Worm (Caenorhabditis elegans) whole organism, L2 larva: ENCODE measurements around the gene rab-37.

Experiments used
- C34F6.9 ChIP-seq: fragments of 150-350 bp; optimal IDR thresholded peaks from 2 replicates; lab custom pipeline; 2014; ENCODE audit warnings: missing biosample characterization, missing genetic modification characterization
- F13H6.1 ChIP-seq: sonication (generic microtip); optimal IDR thresholded peaks from 2 replicates; lab custom pipeline; 2016; ENCODE audit warnings: missing genetic modification characterization, missing compliant biosample characterization
- R02D3.7 ChIP-seq: fragments of 150-350 bp; optimal IDR thresholded peaks from 2 replicates; lab custom pipeline; 2014; ENCODE audit warnings: missing biosample characterization, missing genetic modification characterization
- Y55F3AM.14 ChIP-seq: fragments of 200-800 bp; sonication (Bioruptor generic); optimal IDR thresholded peaks from 2 replicates; lab custom pipeline; 2018; ENCODE audit warnings: mild to moderate bottlenecking, missing genetic modification characterization, missing compliant biosample characterization
- ZK546.5 ChIP-seq: sonication (generic microtip); optimal IDR thresholded peaks from 2 replicates; lab custom pipeline; 2017; ENCODE audit warnings: missing biosample characterization, missing genetic modification characterization
- alr-1 ChIP-seq: fragments of 150-350 bp; optimal IDR thresholded peaks from 2 replicates; lab custom pipeline; 2014; ENCODE audit warnings: missing biosample characterization, missing genetic modification characterization
- aly-2 ChIP-seq: fragments of 150-350 bp; optimal IDR thresholded peaks from 2 replicates; lab custom pipeline; 2014; ENCODE audit warnings: missing biosample characterization, missing genetic modification characterization
- ama-1 ChIP-seq: fragments of 150-350 bp; optimal IDR thresholded peaks from 2 replicates; lab custom pipeline; 2018; ENCODE audit warnings: inconsistent platforms
- blmp-1 ChIP-seq: sonication (generic microtip); optimal IDR thresholded peaks from 2 replicates; lab custom pipeline; 2017; ENCODE audit warnings: missing genetic modification characterization, mild to moderate bottlenecking, missing compliant biosample characterization, antibody characterized with exemption, moderate library complexity; ENCODE audit not compliant: insufficient read depth
- ceh-16 ChIP-seq: fragments of 150-350 bp; optimal IDR thresholded peaks from 2 replicates; lab custom pipeline; 2014; ENCODE audit warnings: missing biosample characterization, missing genetic modification characterization
- ceh-82 ChIP-seq: fragments of 150-350 bp; optimal IDR thresholded peaks from 2 replicates; lab custom pipeline; 2014; ENCODE audit warnings: missing biosample characterization, missing genetic modification characterization
- crh-2 ChIP-seq: sonication (generic microtip); optimal IDR thresholded peaks from 2 replicates; lab custom pipeline; 2017; ENCODE audit warnings: missing biosample characterization, missing genetic modification characterization
- dmd-4 ChIP-seq: sonication (generic microtip); optimal IDR thresholded peaks from 2 replicates; lab custom pipeline; 2017; ENCODE audit warnings: missing biosample characterization, missing genetic modification characterization
- egl-27 ChIP-seq: sonication (generic microtip); optimal IDR thresholded peaks from 3 replicates; lab custom pipeline; 2017; ENCODE audit warnings: missing biosample characterization, missing genetic modification reagents, missing genetic modification characterization
- elt-1 ChIP-seq: fragments of 150-350 bp; optimal IDR thresholded peaks from 2 replicates; lab custom pipeline; 2014; ENCODE audit warnings: missing biosample characterization, missing genetic modification characterization
- elt-3 ChIP-seq: sonication (generic microtip); optimal IDR thresholded peaks from 2 replicates; lab custom pipeline; 2017; ENCODE audit warnings: missing biosample characterization, missing genetic modification characterization
- fos-1 ChIP-seq: fragments of 150-350 bp; optimal IDR thresholded peaks from 2 replicates; lab custom pipeline; 2014; ENCODE audit warnings: missing biosample characterization, missing genetic modification characterization
- gmeb-1 ChIP-seq: fragments of 150-350 bp; optimal IDR thresholded peaks from 2 replicates; lab custom pipeline; 2014; ENCODE audit warnings: missing biosample characterization, missing genetic modification characterization
- lin-11 ChIP-seq: fragments of 150-350 bp; sonication (generic microtip); optimal IDR thresholded peaks from 2 replicates; lab custom pipeline; 2014; ENCODE audit warnings: missing biosample characterization, missing genetic modification characterization, inconsistent platforms, mixed read lengths
- lin-13 ChIP-seq: fragments of 150-350 bp; optimal IDR thresholded peaks from 2 replicates; lab custom pipeline; 2014; ENCODE audit warnings: missing biosample characterization, missing genetic modification reagents, missing genetic modification characterization
- lin-39 ChIP-seq: fragments of 150-350 bp; optimal IDR thresholded peaks from 2 replicates; lab custom pipeline; 2014; ENCODE audit warnings: missing biosample characterization, missing genetic modification reagents, missing genetic modification characterization
- lsy-2 ChIP-seq, 2 experiments: fragments of 150-350 bp in 1 of 2; sonication (generic microtip) in 1 of 2; optimal IDR thresholded peaks; 2 replicates each; lab custom pipeline; 2014 to 2017; ENCODE audit warnings: missing biosample characterization in 2 of 2, missing genetic modification characterization in 2 of 2
- mab-5 ChIP-seq: fragments of 150-350 bp; optimal IDR thresholded peaks from 2 replicates; lab custom pipeline; 2014; ENCODE audit warnings: missing biosample characterization, missing genetic modification characterization
- mbf-1 ChIP-seq: sonication (generic microtip); optimal IDR thresholded peaks from 2 replicates; lab custom pipeline; 2017; ENCODE audit warnings: missing biosample characterization, missing genetic modification characterization
- mdl-1 ChIP-seq, 2 experiments: fragments of 150-350 bp in 1 of 2; sonication (generic microtip) in 1 of 2; optimal IDR thresholded peaks; 2 replicates each; lab custom pipeline; 2017; ENCODE audit warnings: missing biosample characterization in 2 of 2, missing genetic modification characterization in 2 of 2
- nhr-10 ChIP-seq: sonication (generic microtip); optimal IDR thresholded peaks from 2 replicates; lab custom pipeline; 2017; ENCODE audit warnings: missing biosample characterization, missing genetic modification characterization
- nhr-11 ChIP-seq: fragments of 150-350 bp; optimal IDR thresholded peaks from 2 replicates; lab custom pipeline; 2014; ENCODE audit warnings: missing biosample characterization, missing genetic modification characterization
- nhr-12 ChIP-seq: fragments of 150-350 bp; optimal IDR thresholded peaks from 2 replicates; lab custom pipeline; 2014; ENCODE audit warnings: missing biosample characterization, missing genetic modification characterization
- nhr-129 ChIP-seq: fragments of 150-350 bp; optimal IDR thresholded peaks from 2 replicates; lab custom pipeline; 2014; ENCODE audit warnings: missing biosample characterization, missing genetic modification characterization
- nhr-21 ChIP-seq: fragments of 150-350 bp; optimal IDR thresholded peaks from 2 replicates; lab custom pipeline; 2014; ENCODE audit warnings: missing biosample characterization, missing genetic modification characterization
- nhr-25 ChIP-seq: fragments of 150-350 bp; sonication (generic microtip); optimal IDR thresholded peaks from 3 replicates; lab custom pipeline; 2014; ENCODE audit warnings: missing biosample characterization, missing genetic modification characterization
- nhr-6 ChIP-seq: fragments of 150-350 bp; optimal IDR thresholded peaks from 2 replicates; lab custom pipeline; 2014; ENCODE audit warnings: missing biosample characterization, missing genetic modification characterization
- nhr-77 ChIP-seq: fragments of 150-350 bp; optimal IDR thresholded peaks from 2 replicates; lab custom pipeline; 2014; ENCODE audit warnings: missing biosample characterization, missing genetic modification characterization
- peb-1 ChIP-seq: fragments of 150-350 bp; optimal IDR thresholded peaks from 2 replicates; lab custom pipeline; 2014; ENCODE audit warnings: missing biosample characterization, missing genetic modification characterization
- sem-4 ChIP-seq: fragments of 150-350 bp; optimal IDR thresholded peaks from 2 replicates; lab custom pipeline; 2014; ENCODE audit warnings: missing biosample characterization, missing genetic modification reagents, missing genetic modification characterization
- skn-1 ChIP-seq: sonication (generic microtip); optimal IDR thresholded peaks from 2 replicates; lab custom pipeline; 2017; ENCODE audit warnings: missing biosample characterization, missing genetic modification characterization
- sma-3 ChIP-seq: sonication (generic microtip); optimal IDR thresholded peaks from 2 replicates; lab custom pipeline; 2016; ENCODE audit warnings: missing genetic modification reagents, missing genetic modification characterization, missing compliant biosample characterization
- sma-9 ChIP-seq, 2 experiments: fragments of 150-350 bp in 1 of 2; sonication (generic microtip) in 1 of 2; optimal IDR thresholded peaks; 2 replicates each; lab custom pipeline; 2014 to 2016; ENCODE audit warnings: missing genetic modification characterization in 2 of 2, mild to moderate bottlenecking in 1 of 2, missing biosample characterization in 1 of 2, missing compliant biosample characterization in 1 of 2, missing genetic modification reagents in 1 of 2, moderate library complexity in 1 of 2
- snpc-4 ChIP-seq: fragments of 150-350 bp; optimal IDR thresholded peaks from 2 replicates; lab custom pipeline; 2014; ENCODE audit warnings: missing biosample characterization, missing genetic modification characterization
- unc-39 ChIP-seq: fragments of 150-350 bp; optimal IDR thresholded peaks from 2 replicates; lab custom pipeline; 2014; ENCODE audit warnings: missing biosample characterization, missing genetic modification characterization
- unc-55 ChIP-seq: fragments of 150-350 bp; sonication (generic microtip); optimal IDR thresholded peaks from 3 replicates; lab custom pipeline; 2014; ENCODE audit warnings: missing biosample characterization, missing genetic modification reagents, missing genetic modification characterization
- unc-62 ChIP-seq: fragments of 150-350 bp; optimal IDR thresholded peaks from 2 replicates; lab custom pipeline; 2014; ENCODE audit warnings: missing biosample characterization, missing genetic modification reagents, missing genetic modification characterization
- zag-1 ChIP-seq: fragments of 150-350 bp; optimal IDR thresholded peaks from 2 replicates; lab custom pipeline; 2014; ENCODE audit warnings: missing biosample characterization, missing genetic modification characterization
- ztf-11 ChIP-seq: sonication (generic microtip); optimal IDR thresholded peaks from 2 replicates; lab custom pipeline; 2017; ENCODE audit warnings: missing biosample characterization, missing genetic modification characterization

The rab-37 gene

DNA sequence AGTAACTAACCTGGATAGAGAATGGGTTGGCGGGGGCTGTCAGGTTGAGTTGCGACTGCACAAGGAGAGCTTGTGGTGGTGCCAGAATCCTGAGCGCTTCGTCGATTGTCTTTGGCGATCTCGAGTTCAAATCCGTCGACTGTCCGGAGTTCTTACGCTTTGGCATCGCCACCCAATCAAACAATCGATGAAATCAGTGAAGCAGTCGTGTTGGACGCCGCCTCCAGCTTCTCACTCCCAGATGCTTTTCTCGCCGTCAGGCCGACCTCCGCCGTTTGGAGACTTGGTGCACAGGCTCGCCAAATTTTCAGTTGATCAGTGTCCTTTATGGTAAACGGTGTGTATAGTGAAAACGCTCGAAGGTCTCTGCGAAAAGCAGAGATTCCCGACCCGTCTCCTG lies 18.8 kb downstream of the rab-37 start, which contains the start of the genes F20B6.10 and hpk-1:
F20B6.10 (minus strand) TSS at position 303 of the 400 bp plus-strand sequence.
hpk-1 (minus strand) TSS at position 397 of the 400 bp plus-strand sequence.
- no peak for TF ChIP-seq zag-1 (tag; lab: Kevin White, UChicago)
- TF ChIP-seq aly-2 (tag; lab: Kevin White, UChicago), result no peak
- TF ChIP-seq nhr-25 (tag; lab: Kevin White, UChicago), result no peak
- no peak for TF ChIP-seq nhr-12 (tag; lab: Kevin White, UChicago)
- no peak for TF ChIP-seq nhr-21
- no peak for TF ChIP-seq skn-1 (tag; lab: Kevin White, UChicago)
- no peak for TF ChIP-seq elt-3 (tag; lab: Kevin White, UChicago)
- TF ChIP-seq elt-1 (tag; lab: Kevin White, UChicago), result no peak
- TF ChIP-seq ZK546.5 (tag; lab: Kevin White, UChicago), result no peak
- no peak for TF ChIP-seq Y55F3AM.14 (GFP tag; lab: Kevin White, UChicago)
- TF ChIP-seq ztf-11 (tag; lab: Kevin White, UChicago), result no peak
- no peak for TF ChIP-seq R02D3.7 (tag; lab: Kevin White, UChicago)
- TF ChIP-seq unc-55 (GFP tag; lab: Kevin White, UChicago), result no peak

- TF ChIP-seq R02D3.7 (tag; lab: Kevin White, UChicago) (no peak), sem-4 (tag; lab: Kevin White, UChicago) (no peak), lin-13 (GFP tag; lab: Kevin White, UChicago) (no peak), unc-39 (tag; lab: Kevin White, UChicago) (no peak), lin-11 (no peak), mbf-1 (tag; lab: Kevin White, UChicago) (no peak), fos-1 (peak; percentile 37), nhr-11 (tag; lab: Kevin White, UChicago) (no peak), snpc-4 (no peak), unc-55 (GFP tag; lab: Kevin White, UChicago) (no peak), sma-9 (GFP tag; optimal IDR thresholded peaks at IDR 0.05; lab: Kevin White, UChicago) (peak; percentile 13), sma-9 (tag; optimal IDR thresholded peaks at IDR 0.05; lab: Kevin White, UChicago) (no peak), gmeb-1 (tag; lab: Kevin White, UChicago) (peak; percentile 23)
Measured at ce11 chrX:4215500-4216107, 20.0 kb downstream of the rab-37 start.

DNA sequence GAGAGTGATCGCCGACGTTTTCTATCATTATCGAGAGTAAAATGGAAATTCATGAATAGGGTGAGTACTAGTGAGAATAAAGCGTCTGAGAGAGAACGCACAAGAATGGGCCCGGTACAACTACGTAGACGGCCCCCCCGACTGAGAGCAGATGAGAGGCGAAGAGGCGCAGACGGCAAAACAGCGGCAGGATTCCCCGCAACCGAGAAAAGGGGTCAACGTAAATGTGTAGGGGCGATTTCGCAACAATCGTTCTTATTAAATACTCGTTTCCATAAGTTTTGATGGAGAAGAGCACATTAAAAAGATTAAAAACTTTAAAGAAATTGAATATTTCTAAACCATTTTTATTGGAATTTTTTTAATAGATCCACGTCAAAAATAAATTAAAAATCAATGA lies 21.0 kb downstream of the rab-37 start:
- TF ChIP-seq egl-27 (tag; lab: Kevin White, UChicago) (no peak), F13H6.1 (tag; lab: Kevin White, UChicago) (peak; percentile 21), dmd-4 (tag; lab: Kevin White, UChicago) (no peak), unc-55 (GFP tag; lab: Kevin White, UChicago) (peak; percentile 51), blmp-1 (tag; lab: Kevin White, UChicago) (no peak), lsy-2 (tag; optimal IDR thresholded peaks at IDR 0.05; lab: Kevin White, UChicago) (peak in 1 of 2 experiments; percentile 4), C34F6.9 (peak; percentile 36), sma-9 (GFP tag; optimal IDR thresholded peaks at IDR 0.05; lab: Kevin White, UChicago) (peak; percentile 44), sma-9 (tag; optimal IDR thresholded peaks at IDR 0.05; lab: Kevin White, UChicago) (no peak)

DNA sequence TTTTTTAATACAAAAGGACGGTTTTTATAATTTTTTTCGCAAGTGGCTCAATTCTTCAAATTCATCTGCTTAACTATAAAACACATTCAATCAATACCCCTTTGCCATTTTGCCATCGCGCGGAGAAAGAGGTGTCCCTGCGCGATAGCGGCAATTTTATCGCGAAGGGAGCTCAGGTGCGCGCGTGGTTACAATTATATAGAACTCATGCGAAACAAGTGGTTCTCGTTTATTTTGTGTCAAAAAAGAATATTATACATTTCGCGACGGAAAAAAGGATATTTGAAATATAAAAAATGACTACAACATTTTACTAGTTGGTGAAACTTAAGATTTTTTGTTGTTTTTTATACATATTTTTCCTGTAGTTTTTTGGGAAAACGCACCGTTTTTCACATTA lies 26.5 kb downstream of the rab-37 start:
- peak; percentile 89 for TF ChIP-seq lin-39 (tag; lab: Kevin White, UChicago)
- TF ChIP-seq sem-4 (tag; lab: Kevin White, UChicago), result peak; percentile 99
- TF ChIP-seq gmeb-1 (tag; lab: Kevin White, UChicago), result peak; percentile 94
- peak; percentile 96 for TF ChIP-seq ceh-16
- peak; percentile 98 for TF ChIP-seq nhr-77 (tag; lab: Kevin White, UChicago)
- peak; percentile 99 for TF ChIP-seq ceh-82 (tag; lab: Kevin White, UChicago)
- peak; percentile 99 for TF ChIP-seq lin-13 (GFP tag; lab: Kevin White, UChicago)
- peak; percentile 100 for TF ChIP-seq crh-2 (tag; lab: Kevin White, UChicago)
- TF ChIP-seq sma-3 (GFP tag; lab: Kevin White, UChicago), result peak; percentile 99
- TF ChIP-seq snpc-4, result peak; percentile 91
- TF ChIP-seq mbf-1 (tag; lab: Kevin White, UChicago), result peak; percentile 73
- no peak for TF ChIP-seq peb-1 (tag; lab: Kevin White, UChicago)
- TF ChIP-seq unc-62 (GFP tag; lab: Kevin White, UChicago), result peak; percentile 81
- TF ChIP-seq ama-1 (lab: Kevin White, UChicago), result peak; percentile 66
- peak; percentile 98 for TF ChIP-seq nhr-25 (tag; lab: Kevin White, UChicago)
- TF ChIP-seq mab-5 (tag; lab: Kevin White, UChicago), result peak; percentile 98
- TF ChIP-seq unc-55 (GFP tag; lab: Kevin White, UChicago), result peak; percentile 99
- TF ChIP-seq ztf-11 (tag; lab: Kevin White, UChicago), result peak; percentile 87
- TF ChIP-seq egl-27 (tag; lab: Kevin White, UChicago), result peak; percentile 99
- peak; percentile 100 for TF ChIP-seq nhr-21
- TF ChIP-seq nhr-10 (tag; lab: Kevin White, UChicago), result peak; percentile 100
- TF ChIP-seq R02D3.7 (tag; lab: Kevin White, UChicago), result peak; percentile 74
- TF ChIP-seq nhr-129 (tag; lab: Kevin White, UChicago), result peak; percentile 99
- peak; percentile 95 to 97 for TF ChIP-seq mdl-1 (tag; optimal IDR thresholded peaks at IDR 0.05; lab: Kevin White, UChicago)
- peak; percentile 94 for TF ChIP-seq skn-1 (tag; lab: Kevin White, UChicago)
- TF ChIP-seq unc-39 (tag; lab: Kevin White, UChicago), result peak; percentile 80
- peak; percentile 93 for TF ChIP-seq Y55F3AM.14 (GFP tag; lab: Kevin White, UChicago)
- TF ChIP-seq alr-1, result peak; percentile 66
- peak; percentile 98 for TF ChIP-seq nhr-6 (tag; lab: Kevin White, UChicago)
